Worm (Caenorhabditis elegans) whole organism, L1 larva: ENCODE results near the gene msp-113.

Source experiments
- ama-1 ChIP-seq: fragments of 150-350 bp; optimal IDR thresholded peaks from 2 replicates; lab custom pipeline; 2014
- ces-1 ChIP-seq: fragments of 150-350 bp; optimal IDR thresholded peaks from 2 replicates; lab custom pipeline; 2014; ENCODE audit warnings: missing biosample characterization, missing genetic modification reagents, missing genetic modification characterization
- nhr-76 ChIP-seq: sonication (generic microtip); optimal IDR thresholded peaks from 2 replicates; lab custom pipeline; 2017; ENCODE audit warnings: missing biosample characterization, missing genetic modification characterization
- nhr-77 ChIP-seq: fragments of 150-350 bp; optimal IDR thresholded peaks from 2 replicates; lab custom pipeline; 2014; ENCODE audit warnings: missing biosample characterization, missing genetic modification characterization
- pqm-1 ChIP-seq: sonication (generic microtip); optimal IDR thresholded peaks from 3 replicates; lab custom pipeline; 2017; ENCODE audit warnings: missing biosample characterization, missing genetic modification characterization
- ztf-11 ChIP-seq, 2 experiments: sonication (generic microtip); optimal IDR thresholded peaks; 2 replicates each; lab custom pipeline; 2016 to 2017; ENCODE audit warnings: missing genetic modification characterization in 2 of 2, missing biosample characterization in 1 of 2, missing compliant biosample characterization in 1 of 2

ce11 chrIV:5274123-5274581 is 23.6 kb upstream of the msp-113 start, which contains the start of gene slfl-4:
- TF ChIP-seq ama-1 (lab: Kevin White, UChicago) (no peak), ztf-11 (tag; optimal IDR thresholded peaks at IDR 0.05; lab: Kevin White, UChicago) (no peak), pqm-1 (tag; lab: Kevin White, UChicago) (no peak), ces-1 (no peak), nhr-77 (tag; lab: Kevin White, UChicago) (no peak), nhr-76 (tag; lab: Kevin White, UChicago) (no peak)
